Worm (Caenorhabditis elegans): Measurements from ENCODE around the gene F36H9.7.

DNA sequence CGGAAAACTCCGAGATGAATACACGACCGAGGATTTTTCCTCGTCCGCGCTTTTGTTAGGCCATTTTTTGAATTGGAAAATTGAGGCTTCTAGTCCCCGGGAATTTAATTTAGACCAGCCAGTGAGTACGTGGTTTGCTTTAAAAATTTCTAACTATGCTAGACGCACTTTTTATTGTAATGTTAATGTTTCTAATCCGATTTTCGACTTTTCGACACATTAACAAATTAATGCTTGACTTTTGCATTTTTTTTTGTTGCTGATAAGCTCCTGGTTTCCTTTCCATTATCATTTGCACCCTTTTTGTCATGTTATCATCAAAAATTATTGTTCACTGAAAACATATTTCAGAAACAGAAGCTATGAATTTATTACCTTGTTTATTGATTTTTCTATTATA lies 17.9 kb downstream of the F36H9.7 start, which contains the start of gene clec-204:
- TF ChIP-seq lsy-2 (tag; optimal IDR thresholded peaks at IDR 0.05), result no peak
- TF ChIP-seq rnt-1 (tag; optimal IDR thresholded peaks at IDR 0.05), result no peak
- TF ChIP-seq dpl-1 (GFP tag; optimal IDR thresholded peaks at IDR 0.05), result no peak
- no peak for TF ChIP-seq nhr-76 (tag; optimal IDR thresholded peaks at IDR 0.05)
- no peak for TF ChIP-seq nhr-237 (tag; optimal IDR thresholded peaks at IDR 0.05)
